ENCODE assay signal across 2 worm cellular contexts in genomic region chrV:15912677-15913076, ce11.
TF ChIP-seq lines count a peak whose summit lies in the region.

No protein-coding gene starts in this region.

TF ChIP-seq in whole organism, L4 larva, 104 proteins besides CTCF, POLR2A, EP300 and RAD21:
- TF ChIP-seq set-16 (GFP tag; IDR thresholded peaks at IDR 0.05; lab: Robert Waterston, UW), result peak; percentile 58
- no peak for TF ChIP-seq Y75B8A.6 (GFP tag; IDR thresholded peaks at IDR 0.05; lab: Robert Waterston, UW)

TF ChIP-seq in whole organism, young adult, 124 proteins besides CTCF, POLR2A, EP300 and RAD21:
- no peak for TF ChIP-seq ceh-79 (tag; optimal IDR thresholded peaks at IDR 0.05; lab: Kevin White, UChicago)
- no peak for TF ChIP-seq lin-54 (GFP tag; optimal IDR thresholded peaks at IDR 0.05; lab: Kevin White, UChicago)
- peak; percentile 17 for TF ChIP-seq F52B5.7 (tag; optimal IDR thresholded peaks at IDR 0.05; lab: Kevin White, UChicago)
- no peak for TF ChIP-seq gei-17 (GFP tag; optimal IDR thresholded peaks at IDR 0.05; lab: Kevin White, UChicago)
- no peak for TF ChIP-seq nhr-179 (tag; optimal IDR thresholded peaks at IDR 0.05; lab: Kevin White, UChicago)
- TF ChIP-seq F55B11.4 (tag; optimal IDR thresholded peaks at IDR 0.05; lab: Kevin White, UChicago; ENCODE audit: borderline replicate concordance, insufficient read depth), result no peak
- peak; percentile 73 for TF ChIP-seq zfh-2 (GFP tag; conservative IDR thresholded peaks at IDR 0.05; lab: Robert Waterston, UW)
